Fruit fly (Drosophila melanogaster): ENCODE results near the gene alpha-Est10.

alpha-Est10 gene

dm6 chr3R:7474616-7475120, 19.0 kb downstream of the alpha-Est10 start (continued):
- TF ChIP-seq CG12391 (tag; optimal IDR thresholded peaks at IDR 0.05) (peak; percentile 48), Atf3 (GFP tag; optimal IDR thresholded peaks at IDR 0.05) (peak; percentile 42), Neu2 (GFP tag; optimal IDR thresholded peaks at IDR 0.05; ENCODE audit: borderline replicate concordance) (no peak), CG3726 (GFP tag; IDR thresholded peaks at IDR 0.05) (no peak), CG1832 (GFP tag; optimal IDR thresholded peaks at IDR 0.05) (no peak), sr (GFP tag; IDR thresholded peaks at IDR 0.05) (peak; percentile 71; the same call in 2 of the 3 replicates), Poxn (GFP tag; IDR thresholded peaks at IDR 0.05) (no peak), CG11695 (GFP tag; IDR thresholded peaks at IDR 0.05) (peak; percentile 47; the same call in 2 of the 3 replicates), ERR (GFP tag; optimal IDR thresholded peaks at IDR 0.05) (peak; percentile 53), CG13624 (GFP tag; optimal IDR thresholded peaks at IDR 0.05) (peak; percentile 40), CG18619 (GFP tag; optimal IDR thresholded peaks at IDR 0.05) (peak; percentile 54), GATAe (GFP tag; conservative IDR thresholded peaks at IDR 0.05) (no peak), unpg (GFP tag; optimal IDR thresholded peaks at IDR 0.05) (peak; percentile 51)

DNA sequence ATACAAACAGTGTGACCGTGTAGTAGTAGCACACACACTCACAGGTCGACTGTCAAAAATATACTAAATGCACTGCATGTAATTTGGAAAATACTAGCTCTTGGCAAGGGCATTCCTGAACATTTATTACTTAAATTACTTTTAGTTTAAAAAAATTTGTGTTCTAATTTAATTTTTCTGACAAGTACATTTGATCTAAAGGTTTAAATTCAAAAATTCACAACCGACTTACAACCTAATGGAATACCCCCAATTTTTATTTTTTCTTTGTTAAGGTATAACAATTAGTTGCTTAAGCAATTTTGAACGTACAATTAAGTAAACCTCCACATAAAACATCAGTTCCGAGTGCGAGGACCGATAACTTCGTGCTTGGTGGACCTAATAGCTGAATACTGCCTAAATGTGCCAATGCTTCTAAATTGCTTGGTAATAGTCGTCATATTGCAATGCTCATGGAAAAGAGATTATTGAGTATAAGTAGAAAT, 19.8 kb downstream of the alpha-Est10 start, which contains the start of gene CG1142:
Gene CG1142 (minus strand): TSS at position 15 of the 488 bp plus-strand sequence.
- TF ChIP-seq caup (GFP tag; optimal IDR thresholded peaks at IDR 0.05; ENCODE audit: severe bottlenecking) (peak; percentile 98), Hsf (GFP tag; optimal IDR thresholded peaks at IDR 0.05) (peak; percentile 98), CG6254 (GFP tag; optimal IDR thresholded peaks at IDR 0.05) (peak; percentile 96), CG8290 (GFP tag; optimal IDR thresholded peaks at IDR 0.05) (peak; percentile 89), CG8290 (tag; optimal IDR thresholded peaks at IDR 0.05) (peak; percentile 94 to 96), CG8388 (GFP tag; optimal IDR thresholded peaks at IDR 0.05) (peak; percentile 99), cato (GFP tag; optimal IDR thresholded peaks at IDR 0.05; ENCODE audit: borderline replicate concordance) (peak; percentile 96), CG17385 (GFP tag; optimal IDR thresholded peaks at IDR 0.05) (peak; percentile 98), dysf (GFP tag; IDR thresholded peaks at IDR 0.05) (peak; percentile 98), CG11456 (GFP tag; IDR thresholded peaks at IDR 0.05) (peak; percentile 98), CG13296 (GFP tag; optimal IDR thresholded peaks at IDR 0.05) (peak; percentile 98), zfh1 (GFP tag; IDR thresholded peaks at IDR 0.05) (peak; percentile 99), CG6854 (GFP tag; optimal IDR thresholded peaks at IDR 0.05) (peak; percentile 97), Drgx (GFP tag; IDR thresholded peaks at IDR 0.05) (peak; percentile 98), da (GFP tag; optimal IDR thresholded peaks at IDR 0.05) (peak; percentile 96), HHEX (GFP tag; optimal IDR thresholded peaks at IDR 0.05) (peak; percentile 98), al (GFP tag; IDR thresholded peaks at IDR 0.05) (peak; percentile 96), mam (GFP tag; optimal IDR thresholded peaks at IDR 0.05) (peak; percentile 93), crc (GFP tag; optimal IDR thresholded peaks at IDR 0.05) (peak; percentile 80), dimm (GFP tag; IDR thresholded peaks at IDR 0.05) (peak; percentile 96), Neu2 (GFP tag; optimal IDR thresholded peaks at IDR 0.05; ENCODE audit: borderline replicate concordance) (peak; percentile 89), Mrtf (GFP tag; IDR thresholded peaks at IDR 0.05) (peak; percentile 98), CG15696 (tag; optimal IDR thresholded peaks at IDR 0.05) (peak; percentile 99), Vsx1 (GFP tag; optimal IDR thresholded peaks at IDR 0.05) (peak; percentile 96), CoRest (tag; optimal IDR thresholded peaks at IDR 0.05) (peak; percentile 99), onecut (GFP tag; IDR thresholded peaks at IDR 0.05) (peak; percentile 95), peb (GFP tag; IDR thresholded peaks at IDR 0.05) (peak; percentile 95), row (GFP tag; IDR thresholded peaks at IDR 0.05) (peak; percentile 97), CG1603 (tag; optimal IDR thresholded peaks at IDR 0.05) (peak; percentile 97), CG4328 (GFP tag; optimal IDR thresholded peaks at IDR 0.05) (peak; percentile 95), Doc3 (GFP tag; IDR thresholded peaks at IDR 0.05; ENCODE audit: partially characterized antibody) (no peak), slbo (GFP tag; IDR thresholded peaks at IDR 0.05) (peak; percentile 98), unc-4 (GFP tag; IDR thresholded peaks at IDR 0.05; ENCODE audit: partially characterized antibody) (no peak), CG16815 (GFP tag; optimal IDR thresholded peaks at IDR 0.05) (peak; percentile 96), Taf1 (GFP tag; IDR thresholded peaks at IDR 0.05) (peak; percentile 95), Myb (GFP tag; optimal IDR thresholded peaks at IDR 0.05) (peak; percentile 85), Lhr (GFP tag; optimal IDR thresholded peaks at IDR 0.05) (peak; percentile 98)
